Fruit fly (Drosophila melanogaster) Kc167 (cell line): Measurements from ENCODE around the gene Blos4.

Experiments used
- Myc ChIP-seq: fragments of >200 bp; optimal IDR thresholded peaks from 2 replicates; lab custom pipeline; 2017; ENCODE audit warnings: missing external identifiers
- Sin3A ChIP-seq: fragments of >200 bp; optimal IDR thresholded peaks from 2 replicates; lab custom pipeline; 2018; ENCODE audit warnings: missing external identifiers
- h ChIP-seq: fragments of >200 bp; optimal IDR thresholded peaks from 3 replicates; lab custom pipeline; 2018; ENCODE audit warnings: missing external identifiers
- insv ChIP-seq: fragments of >200 bp; optimal IDR thresholded peaks from 3 replicates; lab custom pipeline; 2018; ENCODE audit warnings: missing external identifiers
- psq ChIP-seq: fragments of >200 bp; optimal IDR thresholded peaks from 2 replicates; lab custom pipeline; 2017; ENCODE audit warnings: missing external identifiers
- ttk ChIP-seq: sonication (Bioruptor generic); optimal IDR thresholded peaks from 2 replicates; lab custom pipeline; 2017; ENCODE audit warnings: missing external identifiers

Blos4 gene

dm6 chr3L:10855419-10856213 lies 23.3 kb upstream of the Blos4 start:
- TF ChIP-seq h (no peak), Myc (lab: Kevin White, UChicago) (no peak), Sin3A (no peak), psq (lab: Kevin White, UChicago) (no peak), ttk (no peak), insv (lab: Kevin White, UChicago) (no peak)

DNA sequence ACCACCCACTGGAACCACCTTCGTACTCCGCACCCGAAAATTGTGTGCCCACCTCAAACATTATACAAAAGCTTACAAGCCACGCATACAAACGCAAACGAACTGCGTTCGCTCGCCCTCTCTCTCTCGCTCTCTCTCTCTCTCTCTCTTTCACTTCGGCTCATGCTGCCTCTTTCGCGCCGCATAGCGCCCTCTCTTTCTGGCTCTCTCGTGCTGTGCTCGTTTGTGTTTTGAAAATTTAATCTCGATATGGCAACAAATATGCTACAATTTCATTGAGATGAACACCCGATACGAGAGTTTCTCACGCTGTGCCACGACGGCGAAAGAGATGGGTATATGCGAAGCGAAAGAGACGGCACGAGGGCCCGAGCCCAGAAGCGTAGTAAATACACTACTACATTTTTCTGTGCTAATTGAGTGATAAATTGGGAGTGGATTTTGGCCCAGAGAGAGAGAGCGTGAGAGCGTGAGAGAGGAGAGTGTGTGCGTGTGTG lies 22.3 kb upstream of the Blos4 start:
- TF ChIP-seq psq (lab: Kevin White, UChicago): no peak
- no peak for TF ChIP-seq h
- TF ChIP-seq ttk: no peak
- no peak for TF ChIP-seq Sin3A
- TF ChIP-seq insv (lab: Kevin White, UChicago): no peak
- TF ChIP-seq Myc (lab: Kevin White, UChicago): no peak

DNA sequence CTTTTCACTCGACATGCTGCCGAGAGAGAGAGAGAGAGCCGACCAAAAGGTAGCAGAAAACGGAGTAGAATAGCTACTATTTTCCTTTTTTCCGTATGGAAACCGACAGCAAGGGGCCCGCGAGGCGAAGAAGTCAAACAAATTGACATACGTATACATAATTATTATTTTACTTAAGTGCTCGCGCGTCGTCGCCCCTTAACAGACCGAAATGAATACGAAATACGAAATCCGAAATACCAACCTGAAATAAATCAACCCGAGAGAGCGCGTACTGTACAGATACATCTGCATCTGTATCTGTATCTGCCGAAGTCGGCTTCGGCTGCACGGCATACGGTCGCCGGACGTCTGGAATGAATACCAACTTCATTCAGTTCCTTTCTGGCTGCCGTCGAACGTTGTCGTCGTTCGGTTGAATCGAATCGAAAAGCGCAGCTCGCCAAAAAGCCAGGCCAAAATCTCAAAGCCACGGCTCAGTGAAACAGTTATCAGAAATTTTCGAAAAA lies 21.3 kb upstream of the Blos4 start:
- TF ChIP-seq Myc (lab: Kevin White, UChicago) (no peak), h (no peak), insv (lab: Kevin White, UChicago) (no peak), ttk (no peak), psq (lab: Kevin White, UChicago) (no peak), Sin3A (no peak)

DNA sequence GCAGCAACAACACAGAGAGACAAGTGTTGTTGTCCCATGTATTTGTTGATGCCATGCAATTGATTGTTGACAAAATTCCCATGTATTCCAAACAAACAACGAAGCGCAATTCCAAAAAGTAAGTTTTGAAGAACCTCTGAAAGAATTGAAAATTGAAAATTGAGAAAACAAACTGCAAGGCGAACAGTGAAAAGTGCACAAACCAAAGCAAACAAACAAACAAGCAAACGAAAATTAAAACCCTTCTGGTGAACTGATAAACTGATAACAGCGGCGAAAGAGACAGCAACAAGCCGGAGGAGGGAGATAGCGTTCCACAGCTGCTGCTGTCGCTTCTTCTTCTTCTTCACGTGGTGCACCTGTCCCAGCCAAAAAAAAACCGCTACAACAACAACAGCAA lies 20.3 kb upstream of the Blos4 start:
- TF ChIP-seq h (no peak), ttk (no peak), Myc (lab: Kevin White, UChicago) (no peak), Sin3A (no peak)

DNA sequence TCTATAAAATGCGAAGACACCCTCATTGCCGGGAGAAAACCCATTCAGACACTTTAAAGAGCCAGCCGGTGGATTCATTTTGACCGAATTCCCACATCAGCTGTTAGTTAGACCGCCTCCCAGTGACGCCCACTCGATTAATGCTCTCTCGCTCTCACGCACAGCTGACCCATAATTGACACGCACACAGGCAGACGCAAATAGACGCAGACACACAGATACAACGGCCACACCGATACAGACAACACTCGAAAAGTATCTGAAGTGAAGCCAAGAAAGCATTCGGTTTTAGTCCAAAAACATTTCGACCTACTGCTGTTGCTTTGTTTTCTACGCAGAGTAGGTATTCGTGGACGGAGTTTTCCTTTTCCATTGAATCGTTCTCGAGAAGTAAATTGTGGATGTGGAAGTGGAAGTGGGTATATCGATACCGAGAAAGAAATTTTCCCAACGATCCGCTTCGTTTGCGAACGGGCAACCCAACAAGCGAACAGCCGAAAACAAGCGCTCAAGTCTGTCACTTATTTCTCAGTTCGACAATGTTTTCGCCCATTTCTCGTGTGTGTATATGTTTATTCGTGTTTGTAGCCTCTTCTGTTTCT lies 18.7 kb upstream of the Blos4 start:
- TF ChIP-seq insv (lab: Kevin White, UChicago): no peak
- TF ChIP-seq Myc (lab: Kevin White, UChicago): no peak
- TF ChIP-seq Sin3A: no peak
- no peak for TF ChIP-seq ttk
- no peak for TF ChIP-seq psq (lab: Kevin White, UChicago)
- TF ChIP-seq h: no peak

DNA sequence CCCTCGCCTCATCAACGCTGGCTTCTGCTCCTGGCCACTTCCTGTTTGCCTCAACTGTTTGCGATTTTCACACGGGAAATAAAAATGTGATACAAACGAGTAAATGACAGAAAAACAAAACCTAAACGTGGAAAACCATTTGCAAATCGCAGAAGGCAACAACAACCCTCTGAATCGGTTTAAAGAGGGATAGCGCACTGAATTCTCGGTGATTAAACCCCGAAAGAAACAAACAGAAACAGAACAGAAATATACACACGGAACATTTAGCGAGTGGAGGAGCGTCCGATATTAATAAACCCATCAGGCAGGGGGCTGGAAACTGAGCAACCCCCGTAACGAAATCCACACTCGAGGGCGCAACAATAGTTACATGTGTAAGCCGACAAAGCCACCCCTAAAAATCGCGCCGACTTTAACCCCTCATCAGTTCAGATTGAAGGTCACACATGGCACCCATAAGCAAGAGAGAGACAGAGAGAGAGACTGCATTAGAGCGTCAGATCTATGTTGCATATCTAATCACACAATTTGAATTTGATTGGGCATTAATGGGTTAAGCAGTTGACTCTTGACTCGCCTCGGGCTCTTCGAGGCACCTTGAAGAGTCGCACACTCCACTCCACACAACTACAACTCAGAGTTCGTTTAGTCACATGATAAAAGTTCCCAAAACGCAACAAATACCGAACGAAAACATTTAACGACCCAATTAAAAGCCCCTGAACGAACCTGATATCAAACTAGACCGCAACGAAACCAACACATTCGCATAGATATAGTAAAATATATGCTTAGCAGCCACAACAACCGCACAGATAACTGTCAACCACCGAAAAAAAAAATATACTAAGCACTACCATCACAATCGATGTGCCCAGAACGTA lies 17.0 kb upstream of the Blos4 start:
- TF ChIP-seq ttk (no peak), insv (lab: Kevin White, UChicago) (no peak), psq (lab: Kevin White, UChicago) (no peak), Myc (lab: Kevin White, UChicago) (no peak), Sin3A (no peak), h (no peak)

- TF ChIP-seq Sin3A: no peak
- no peak for TF ChIP-seq ttk
- no peak for TF ChIP-seq insv (lab: Kevin White, UChicago)
- no peak for TF ChIP-seq psq (lab: Kevin White, UChicago)
- TF ChIP-seq Myc (lab: Kevin White, UChicago): no peak
- TF ChIP-seq h: no peak
These were observed 16.1 kb upstream of the Blos4 start for dm6 chr3L:10862544-10863474.

DNA sequence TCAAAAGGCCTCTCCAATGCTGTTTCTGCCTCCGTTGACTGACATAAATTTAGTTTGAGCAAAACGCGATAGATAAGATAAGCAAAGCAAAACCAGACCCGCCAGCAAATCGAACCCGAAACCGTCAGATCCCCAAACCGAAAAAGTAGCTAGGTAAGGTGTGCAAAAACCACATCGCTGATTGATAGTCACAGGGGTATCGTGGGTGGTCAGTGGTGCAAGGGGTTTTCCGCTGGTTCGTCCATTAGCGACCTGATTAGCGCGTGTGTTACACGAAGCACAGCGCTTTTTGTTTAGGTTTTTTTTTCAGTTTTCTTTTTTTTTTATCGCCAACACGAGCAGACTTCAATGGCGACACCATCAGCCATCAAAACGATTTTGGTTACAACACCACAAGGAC lies 15.0 kb upstream of the Blos4 start:
- TF ChIP-seq Sin3A: no peak

DNA sequence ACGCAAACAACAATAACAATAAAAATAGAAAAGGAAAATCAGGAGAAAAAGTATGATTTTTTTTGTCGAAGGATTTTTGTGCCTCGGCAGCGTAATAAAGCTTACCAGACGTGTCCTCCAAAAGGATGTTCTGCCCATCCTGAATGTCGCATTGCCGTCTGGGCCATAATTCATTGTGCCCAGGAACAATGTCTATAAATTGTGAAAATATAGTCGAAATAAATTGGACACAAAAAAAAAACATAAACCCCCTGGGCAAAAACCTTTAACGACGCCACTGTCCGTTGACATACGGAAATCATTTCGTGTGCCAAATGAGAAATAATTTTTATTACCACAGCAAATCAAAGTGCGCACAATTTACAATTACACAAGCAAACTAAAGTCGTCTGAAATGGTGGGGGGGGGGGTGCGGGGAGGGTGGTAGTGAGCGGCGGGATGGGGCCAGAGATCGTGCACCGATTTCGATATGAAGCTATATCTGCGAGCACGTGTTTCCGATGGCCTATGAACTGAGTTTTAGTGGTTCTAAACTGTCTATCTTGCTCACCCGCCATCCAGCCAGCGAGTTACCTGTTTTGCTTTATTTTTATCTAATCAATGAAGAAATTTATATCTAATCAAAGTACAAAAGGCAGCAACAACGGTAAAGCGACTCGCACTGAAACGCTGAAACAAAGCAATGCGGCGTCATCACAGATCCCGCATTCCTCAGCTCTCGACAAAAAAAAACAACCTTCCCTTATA lies 12.1 kb upstream of the Blos4 start:
- no peak for TF ChIP-seq h
- TF ChIP-seq Sin3A: no peak
- TF ChIP-seq insv (lab: Kevin White, UChicago): no peak
- TF ChIP-seq Myc (lab: Kevin White, UChicago): no peak
- TF ChIP-seq psq (lab: Kevin White, UChicago): no peak
- TF ChIP-seq ttk: no peak

- no peak for TF ChIP-seq h
- TF ChIP-seq insv (lab: Kevin White, UChicago): no peak
- TF ChIP-seq ttk: no peak
- no peak for TF ChIP-seq Sin3A
- TF ChIP-seq Myc (lab: Kevin White, UChicago): no peak
- no peak for TF ChIP-seq psq (lab: Kevin White, UChicago)
These were observed 11.6 kb upstream of the Blos4 start for dm6 chr3L:10867380-10867648.

- TF ChIP-seq h (no peak), insv (lab: Kevin White, UChicago) (no peak), psq (lab: Kevin White, UChicago) (no peak), ttk (no peak), Sin3A (no peak), Myc (lab: Kevin White, UChicago) (no peak)
These were observed 11.0 kb upstream of the Blos4 start for dm6 chr3L:10867778-10868382.
